Fruit fly (Drosophila melanogaster): Measurements from ENCODE around the gene Shab.

Shab gene

DNA sequence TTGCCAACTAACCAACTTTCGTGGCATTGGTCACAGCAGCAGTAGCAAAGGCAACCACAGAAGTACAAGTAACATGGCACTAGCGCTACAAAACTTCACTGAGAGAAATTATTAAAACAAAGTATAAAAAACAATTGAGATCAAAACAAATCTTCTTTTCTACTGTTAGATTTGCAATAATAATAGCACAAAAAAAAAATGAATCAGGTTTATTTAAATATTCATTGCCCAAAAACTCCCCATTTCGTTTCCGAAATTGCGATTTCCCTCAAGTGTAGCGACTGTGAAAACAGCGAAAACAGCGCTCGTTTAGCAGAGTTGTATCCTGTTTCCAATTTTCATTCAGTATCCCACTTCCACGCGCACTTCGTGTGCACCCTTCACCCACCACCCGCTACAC, 18.5 kb downstream of the Shab start (continued):
- TF ChIP-seq CG15601 (tag; optimal IDR thresholded peaks at IDR 0.05) (no peak), aop (GFP tag; IDR thresholded peaks at IDR 0.05) (no peak), ewg (GFP tag; optimal IDR thresholded peaks at IDR 0.05) (no peak), tup (GFP tag; optimal IDR thresholded peaks at IDR 0.05) (no peak), Bgb (GFP tag; IDR thresholded peaks at IDR 0.05; ENCODE audit: partially characterized antibody) (no peak), mld (GFP tag; IDR thresholded peaks at IDR 0.05; ENCODE audit: partially characterized antibody) (no peak), Atf3 (GFP tag; optimal IDR thresholded peaks at IDR 0.05) (no peak), CG10565 (GFP tag; optimal IDR thresholded peaks at IDR 0.05) (no peak), Hr51 (GFP tag; optimal IDR thresholded peaks at IDR 0.05) (peak in 1 of 2 experiments; percentile 61), CG30403 (GFP tag; optimal IDR thresholded peaks at IDR 0.05) (peak; percentile 50), CG3726 (GFP tag; IDR thresholded peaks at IDR 0.05) (0 out of 3 replicates have a peak, but pooled peaks have one; percentile 24), crp (GFP tag; optimal IDR thresholded peaks at IDR 0.05) (no peak), bbx (GFP tag; IDR thresholded peaks at IDR 0.05; ENCODE audit: partially characterized antibody) (no peak), CG17385 (GFP tag; optimal IDR thresholded peaks at IDR 0.05) (peak; percentile 32), ab (GFP tag; optimal IDR thresholded peaks at IDR 0.05) (no peak), CG16813 (GFP tag; IDR thresholded peaks at IDR 0.05; ENCODE audit: partially characterized antibody) (no peak), CG7372 (GFP tag; IDR thresholded peaks at IDR 0.05) (0 out of 2 replicates have a peak, but pooled peaks have one; percentile 12), CG3065 (GFP tag; optimal IDR thresholded peaks at IDR 0.05) (no peak), jigr1 (GFP tag; IDR thresholded peaks at IDR 0.05) (0 out of 3 replicates have a peak, but pooled peaks have one; percentile 56), nmo (GFP tag; optimal IDR thresholded peaks at IDR 0.05) (peak; percentile 11), CG6254 (GFP tag; optimal IDR thresholded peaks at IDR 0.05) (no peak), Drgx (GFP tag; IDR thresholded peaks at IDR 0.05) (no peak), CG6854 (GFP tag; optimal IDR thresholded peaks at IDR 0.05) (peak; percentile 44), gcm (GFP tag; optimal IDR thresholded peaks at IDR 0.05) (no peak), disco-r (GFP tag; optimal IDR thresholded peaks at IDR 0.05) (no peak), Dek (tag; optimal IDR thresholded peaks at IDR 0.05) (peak; percentile 34), HHEX (GFP tag; optimal IDR thresholded peaks at IDR 0.05) (peak; percentile 56), CG16815 (GFP tag; optimal IDR thresholded peaks at IDR 0.05) (no peak), Fer3 (tag; optimal IDR thresholded peaks at IDR 0.05) (peak; percentile 47), Aef1 (GFP tag; IDR thresholded peaks at IDR 0.05) (peak; percentile 33; the same call in 1 of the 3 replicates), NC2α (GFP tag; optimal IDR thresholded peaks at IDR 0.05) (no peak), NC2β (GFP tag; optimal IDR thresholded peaks at IDR 0.05) (no peak), CG11398 (GFP tag; optimal IDR thresholded peaks at IDR 0.05) (no peak), HmgZ (tag; optimal IDR thresholded peaks at IDR 0.05) (no peak), CG11695 (GFP tag; IDR thresholded peaks at IDR 0.05) (peak; percentile 53; the same call in 1 of the 3 replicates), CG30020 (tag; optimal IDR thresholded peaks at IDR 0.05) (no peak), NK7.1 (GFP tag; optimal IDR thresholded peaks at IDR 0.05) (no peak), CG6689 (GFP tag; IDR thresholded peaks at IDR 0.05) (peak; percentile 45; the same call in 1 of the 2 replicates), unc-4 (GFP tag; IDR thresholded peaks at IDR 0.05; ENCODE audit: partially characterized antibody) (no peak), gsb-n (tag; optimal IDR thresholded peaks at IDR 0.05) (no peak), cas (GFP tag; IDR thresholded peaks at IDR 0.05) (no peak), CG11504 (tag; optimal IDR thresholded peaks at IDR 0.05) (peak; percentile 63), hbn (GFP tag; IDR thresholded peaks at IDR 0.05; ENCODE audit: partially characterized antibody) (no peak), CG1603 (tag; optimal IDR thresholded peaks at IDR 0.05) (no peak), CG14965 (GFP tag; optimal IDR thresholded peaks at IDR 0.05; ENCODE audit: borderline replicate concordance) (no peak), CG5180 (GFP tag; optimal IDR thresholded peaks at IDR 0.05) (no peak), CG14050 (GFP tag; IDR thresholded peaks at IDR 0.05) (no peak; the same call in 2 of the 3 replicates), Hr3 (GFP tag; optimal IDR thresholded peaks at IDR 0.05) (no peak), CG12769 (tag; optimal IDR thresholded peaks at IDR 0.05) (peak; percentile 32)

Data from whole organism, embryonic.